Worm (Caenorhabditis elegans): ENCODE data around the gene C14A11.9.

DNA sequence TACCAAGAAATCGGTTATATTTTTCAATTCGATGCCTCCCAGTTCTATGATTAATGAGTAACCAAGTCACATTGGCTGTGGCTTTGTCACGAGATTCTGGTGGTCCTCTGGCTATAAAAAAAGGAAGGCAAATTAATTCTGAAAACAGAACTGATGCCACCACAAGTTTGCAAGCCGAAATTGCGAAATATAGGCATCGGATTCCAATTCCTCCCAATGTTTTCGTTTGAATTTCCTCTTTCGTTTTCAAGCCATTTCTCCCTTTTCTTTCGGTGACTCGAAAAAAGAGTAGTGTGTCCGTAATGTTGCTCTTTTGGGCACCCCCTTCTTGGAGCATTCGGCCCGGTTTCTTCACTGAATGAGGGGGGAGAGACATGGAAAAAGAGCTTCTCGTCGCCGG, 39.8 kb downstream of the C14A11.9 start, which contains the start of gene F55F1.2:
- TF ChIP-seq nhr-76 (tag; optimal IDR thresholded peaks at IDR 0.05) = no peak
- no peak for TF ChIP-seq lsy-2 (tag; optimal IDR thresholded peaks at IDR 0.05)
- TF ChIP-seq blmp-1 (tag; optimal IDR thresholded peaks at IDR 0.05) = no peak
- TF ChIP-seq lin-13 (tag; optimal IDR thresholded peaks at IDR 0.05) = no peak
- TF ChIP-seq ces-1 (GFP tag; optimal IDR thresholded peaks at IDR 0.05) = no peak

Measured in whole organism, mixed stage, embryonic.